Worm (Caenorhabditis elegans) whole organism, late embryonic: ENCODE data around the gene mep-1.
A peak's percentile ranks its signal among the peaks of the same experiment; 100 is the strongest.

ENCODE experiments used
- C08G9.2 ChIP-seq: sonication (generic microtip); optimal IDR thresholded peaks from 2 replicates; lab custom pipeline; 2016; ENCODE audit warnings: mild to moderate bottlenecking, missing genetic modification characterization, moderate library complexity, missing compliant biosample characterization
- C38D4.7 ChIP-seq: fragments of 200-800 bp; sonication (Bioruptor generic); optimal IDR thresholded peaks from 2 replicates; lab custom pipeline; 2018; ENCODE audit warnings: mild to moderate bottlenecking, missing genetic modification characterization, moderate library complexity, missing compliant biosample characterization
- F13H6.1 ChIP-seq: sonication (generic microtip); optimal IDR thresholded peaks from 2 replicates; lab custom pipeline; 2016; ENCODE audit warnings: missing genetic modification characterization, missing compliant biosample characterization
- K02D7.2 ChIP-seq: sonication (generic microtip); optimal IDR thresholded peaks from 2 replicates; lab custom pipeline; 2017; ENCODE audit warnings: mild to moderate bottlenecking, missing genetic modification characterization, missing compliant biosample characterization
- K09A11.1 ChIP-seq: sonication (generic microtip); optimal IDR thresholded peaks from 2 replicates; lab custom pipeline; 2017; ENCODE audit warnings: antibody characterized with exemption, mild to moderate bottlenecking, missing genetic modification characterization, missing compliant biosample characterization; ENCODE audit not compliant: insufficient read depth
- Y22D7AL.16 ChIP-seq: sonication (generic microtip); optimal IDR thresholded peaks from 2 replicates; lab custom pipeline; 2016; ENCODE audit warnings: missing genetic modification characterization, missing compliant biosample characterization
- ama-1 ChIP-seq: fragments of 150-350 bp; optimal IDR thresholded peaks from 2 replicates; lab custom pipeline; 2014
- ceh-19 ChIP-seq: fragments of 200-800 bp; sonication (Bioruptor generic); optimal IDR thresholded peaks from 2 replicates; lab custom pipeline; 2018; ENCODE audit warnings: mild to moderate bottlenecking, missing genetic modification characterization, missing compliant biosample characterization
- ceh-2 ChIP-seq: sonication (generic microtip); optimal IDR thresholded peaks from 2 replicates; lab custom pipeline; 2016; ENCODE audit warnings: missing genotype, missing genetic modification characterization, missing compliant biosample characterization
- ceh-22 ChIP-seq: sonication (generic microtip); optimal IDR thresholded peaks from 2 replicates; lab custom pipeline; 2017; ENCODE audit warnings: missing biosample characterization, missing genetic modification characterization
- ceh-24 ChIP-seq: sonication (generic microtip); optimal IDR thresholded peaks from 2 replicates; lab custom pipeline; 2016; ENCODE audit warnings: mild to moderate bottlenecking, missing genetic modification characterization, missing compliant biosample characterization
- ceh-30 ChIP-seq: fragments of 150-350 bp; optimal IDR thresholded peaks from 2 replicates; lab custom pipeline; 2014; ENCODE audit warnings: missing biosample characterization, missing genetic modification characterization
- ceh-31 ChIP-seq: sonication (generic microtip); optimal IDR thresholded peaks from 2 replicates; lab custom pipeline; 2016; ENCODE audit warnings: missing genetic modification characterization, missing compliant biosample characterization
- ceh-45 ChIP-seq: fragments of 200-800 bp; sonication (Bioruptor generic); IDR thresholded peaks from 2 replicates; pipeline ENCODE4 v1.3.6; 2022; ENCODE audit warnings: missing genetic modification reagents, missing genetic modification characterization, missing compliant biosample characterization
- ceh-9 ChIP-seq: sonication (generic microtip); optimal IDR thresholded peaks from 2 replicates; lab custom pipeline; 2016; ENCODE audit warnings: mild to moderate bottlenecking, missing genetic modification characterization, inconsistent platforms, missing compliant biosample characterization
- dmd-4 ChIP-seq: sonication (generic microtip); optimal IDR thresholded peaks from 2 replicates; lab custom pipeline; 2016; ENCODE audit warnings: borderline replicate concordance, missing genetic modification characterization, missing compliant biosample characterization
- dve-1 ChIP-seq: sonication (generic microtip); optimal IDR thresholded peaks from 2 replicates; lab custom pipeline; 2017; ENCODE audit warnings: antibody characterized with exemption, mild to moderate bottlenecking, missing genetic modification characterization, missing compliant biosample characterization
- elt-4 ChIP-seq: sonication (generic microtip); optimal IDR thresholded peaks from 2 replicates; lab custom pipeline; 2016; ENCODE audit warnings: missing genetic modification characterization, missing compliant biosample characterization
- ets-4 ChIP-seq: sonication (generic microtip); optimal IDR thresholded peaks from 2 replicates; lab custom pipeline; 2016; ENCODE audit warnings: missing genetic modification characterization, missing compliant biosample characterization
- eyg-1 ChIP-seq: sonication (generic microtip); optimal IDR thresholded peaks from 2 replicates; lab custom pipeline; 2016; ENCODE audit warnings: missing genotype, missing genetic modification characterization, missing compliant biosample characterization
- fax-1 ChIP-seq: sonication (generic microtip); optimal IDR thresholded peaks from 2 replicates; lab custom pipeline; 2016; ENCODE audit warnings: missing genotype, missing genetic modification characterization, missing compliant biosample characterization
- fkh-10 ChIP-seq: fragments of 150-350 bp; optimal IDR thresholded peaks from 2 replicates; lab custom pipeline; 2014; ENCODE audit warnings: missing biosample characterization, missing genetic modification reagents, missing genetic modification characterization
- fkh-6 ChIP-seq: sonication (generic microtip); optimal IDR thresholded peaks from 2 replicates; lab custom pipeline; 2016; ENCODE audit warnings: missing genetic modification characterization, missing compliant biosample characterization
- gmeb-2 ChIP-seq: sonication (generic microtip); optimal IDR thresholded peaks from 2 replicates; lab custom pipeline; 2016; ENCODE audit warnings: missing genetic modification characterization, inconsistent platforms, missing compliant biosample characterization
- hlh-13 ChIP-seq: fragments of 200-800 bp; sonication (Bioruptor generic); optimal IDR thresholded peaks from 2 replicates; lab custom pipeline; 2018; ENCODE audit warnings: mild to moderate bottlenecking, missing genetic modification characterization, missing compliant biosample characterization
- hlh-15 ChIP-seq: sonication (generic microtip); optimal IDR thresholded peaks from 2 replicates; lab custom pipeline; 2016; ENCODE audit warnings: missing genetic modification characterization, missing compliant biosample characterization
- hlh-30 ChIP-seq: sonication (generic microtip); optimal IDR thresholded peaks from 2 replicates; lab custom pipeline; 2017; ENCODE audit warnings: antibody characterized with exemption, missing genetic modification characterization, missing compliant biosample characterization; ENCODE audit not compliant: insufficient read depth
- hlh-6 ChIP-seq: sonication (generic microtip); optimal IDR thresholded peaks from 2 replicates; lab custom pipeline; 2016; ENCODE audit warnings: missing genotype, missing genetic modification characterization, missing compliant biosample characterization
- hlh-8 ChIP-seq: sonication (generic microtip); optimal IDR thresholded peaks from 2 replicates; lab custom pipeline; 2016; ENCODE audit warnings: missing genotype, missing genetic modification characterization, missing compliant biosample characterization
- lim-6 ChIP-seq: sonication (generic microtip); optimal IDR thresholded peaks from 2 replicates; lab custom pipeline; 2016; ENCODE audit warnings: missing genetic modification characterization, missing compliant biosample characterization
- lin-11 ChIP-seq: fragments of 200-800 bp; sonication (Bioruptor generic); optimal IDR thresholded peaks from 2 replicates; lab custom pipeline; 2018; ENCODE audit warnings: mild to moderate bottlenecking, missing genetic modification characterization, missing compliant biosample characterization
- madf-2 ChIP-seq: sonication (generic microtip); optimal IDR thresholded peaks from 2 replicates; lab custom pipeline; 2017; ENCODE audit warnings: missing genetic modification characterization, missing compliant biosample characterization
- nfya-1 ChIP-seq: sonication (generic microtip); optimal IDR thresholded peaks from 2 replicates; lab custom pipeline; 2017; ENCODE audit warnings: missing genetic modification characterization, mild to moderate bottlenecking, missing compliant biosample characterization, antibody characterized with exemption, moderate library complexity
- nhr-11 ChIP-seq: fragments of 150-350 bp; optimal IDR thresholded peaks from 2 replicates; lab custom pipeline; 2014; ENCODE audit warnings: missing biosample characterization, missing genetic modification characterization
- nhr-232 ChIP-seq: sonication (generic microtip); optimal IDR thresholded peaks from 2 replicates; lab custom pipeline; 2016; ENCODE audit warnings: missing genetic modification characterization, missing compliant biosample characterization
- odd-2 ChIP-seq: sonication (generic microtip); optimal IDR thresholded peaks from 2 replicates; lab custom pipeline; 2017; ENCODE audit warnings: antibody characterized with exemption, mild to moderate bottlenecking, missing genetic modification characterization, missing compliant biosample characterization
- pag-3 ChIP-seq: sonication (generic microtip); optimal IDR thresholded peaks from 2 replicates; lab custom pipeline; 2016; ENCODE audit warnings: missing compliant biosample characterization, missing genetic modification characterization, borderline replicate concordance
- pat-9 ChIP-seq: fragments of 200-800 bp; sonication (Bioruptor generic); optimal IDR thresholded peaks from 2 replicates; lab custom pipeline; 2018; ENCODE audit warnings: mild to moderate bottlenecking, missing genetic modification characterization, moderate library complexity, missing compliant biosample characterization
- pax-1 ChIP-seq: fragments of 150-350 bp; optimal IDR thresholded peaks from 2 replicates; lab custom pipeline; 2014; ENCODE audit warnings: missing biosample characterization, missing genetic modification characterization
- pha-2 ChIP-seq: sonication (generic microtip); optimal IDR thresholded peaks from 2 replicates; lab custom pipeline; 2017; ENCODE audit warnings: mild to moderate bottlenecking, missing genetic modification characterization, missing compliant biosample characterization
- pha-4 ChIP-seq: fragments of 150-350 bp; optimal IDR thresholded peaks from 2 replicates; lab custom pipeline; 2018; ENCODE audit warnings: missing biosample characterization, missing genetic modification reagents, missing genetic modification characterization
- pqm-1 ChIP-seq: sonication (generic microtip); optimal IDR thresholded peaks from 2 replicates; lab custom pipeline; 2016; ENCODE audit warnings: missing genetic modification characterization, missing compliant biosample characterization
- pros-1 ChIP-seq: fragments of 150-350 bp; optimal IDR thresholded peaks from 2 replicates; lab custom pipeline; 2014; ENCODE audit warnings: missing biosample characterization, missing genetic modification reagents, missing genetic modification characterization
- ref-2 ChIP-seq: sonication (generic microtip); optimal IDR thresholded peaks from 2 replicates; lab custom pipeline; 2016; ENCODE audit warnings: missing genetic modification characterization, missing compliant biosample characterization
- sdc-2 ChIP-seq: sonication (generic microtip); optimal IDR thresholded peaks from 2 replicates; lab custom pipeline; 2016; ENCODE audit warnings: missing genotype, missing genetic modification characterization, missing compliant biosample characterization
- sox-4 ChIP-seq: sonication (generic microtip); optimal IDR thresholded peaks from 2 replicates; lab custom pipeline; 2017; ENCODE audit warnings: mild to moderate bottlenecking, missing genetic modification characterization, inconsistent platforms, missing compliant biosample characterization
- syd-9 ChIP-seq: sonication (generic microtip); optimal IDR thresholded peaks from 2 replicates; lab custom pipeline; 2016; ENCODE audit warnings: mild to moderate bottlenecking, missing genetic modification characterization, moderate library complexity, missing compliant biosample characterization
- tbx-2 ChIP-seq: sonication (generic microtip); optimal IDR thresholded peaks from 2 replicates; lab custom pipeline; 2016; ENCODE audit warnings: missing genetic modification characterization, missing compliant biosample characterization
- tbx-7 ChIP-seq: sonication (generic microtip); optimal IDR thresholded peaks from 2 replicates; lab custom pipeline; 2016; ENCODE audit warnings: missing genotype, missing genetic modification characterization, missing compliant biosample characterization
- unc-42 ChIP-seq: sonication (generic microtip); optimal IDR thresholded peaks from 2 replicates; lab custom pipeline; 2016; ENCODE audit warnings: missing genotype, missing genetic modification characterization, missing compliant biosample characterization
- unc-55 ChIP-seq: sonication (generic microtip); optimal IDR thresholded peaks from 2 replicates; lab custom pipeline; 2017; ENCODE audit warnings: missing biosample characterization, missing genetic modification reagents, missing genetic modification characterization
- unc-86 ChIP-seq: sonication (generic microtip); optimal IDR thresholded peaks from 2 replicates; lab custom pipeline; 2016; ENCODE audit warnings: missing genetic modification characterization, missing compliant biosample characterization
- zip-5 ChIP-seq: sonication (generic microtip); optimal IDR thresholded peaks from 2 replicates; lab custom pipeline; 2016; ENCODE audit warnings: missing genetic modification characterization, missing compliant biosample characterization
- ztf-16 ChIP-seq: sonication (generic microtip); optimal IDR thresholded peaks from 2 replicates; lab custom pipeline; 2017; ENCODE audit warnings: missing genetic modification characterization, missing compliant biosample characterization

Gene mep-1

ce11 chrIV:11549694-11550093, 25.3 kb downstream of the mep-1 start:
- peak; percentile 51 for TF ChIP-seq ceh-9 (tag; lab: Kevin White, UChicago)
- TF ChIP-seq hlh-13 (GFP tag; lab: Kevin White, UChicago), result peak; percentile 74
- TF ChIP-seq unc-42, result peak; percentile 46
- TF ChIP-seq hlh-8 (tag; lab: Kevin White, UChicago), result peak; percentile 55
- TF ChIP-seq unc-55 (GFP tag; lab: Kevin White, UChicago), result no peak
- peak; percentile 68 for TF ChIP-seq ceh-31 (tag; lab: Kevin White, UChicago)
- TF ChIP-seq F13H6.1, result peak; percentile 75
- TF ChIP-seq pha-2 (tag; lab: Kevin White, UChicago), result peak; percentile 83
- peak; percentile 80 for TF ChIP-seq lin-11
- TF ChIP-seq pros-1 (tag; lab: Kevin White, UChicago), result peak; percentile 9
- TF ChIP-seq elt-4 (tag; lab: Kevin White, UChicago), result no peak
- TF ChIP-seq ceh-19 (GFP tag; lab: Kevin White, UChicago), result peak; percentile 77
- no peak for TF ChIP-seq ama-1 (lab: Kevin White, UChicago)
- TF ChIP-seq K02D7.2 (tag; lab: Kevin White, UChicago), result peak; percentile 79
- peak; percentile 72 for TF ChIP-seq C08G9.2 (tag; lab: Kevin White, UChicago)
- peak; percentile 83 for TF ChIP-seq fkh-10 (GFP tag; lab: Kevin White, UChicago)
- peak; percentile 80 for TF ChIP-seq ceh-45 (GFP tag; lab: Robert Waterston, UW)
- TF ChIP-seq ceh-30, result no peak
- TF ChIP-seq unc-86 (tag; lab: Kevin White, UChicago), result peak; percentile 74
- peak; percentile 79 for TF ChIP-seq ztf-16 (tag; lab: Kevin White, UChicago)
- peak; percentile 70 for TF ChIP-seq C38D4.7 (GFP tag; lab: Kevin White, UChicago)
- no peak for TF ChIP-seq pqm-1 (tag; lab: Kevin White, UChicago)
- TF ChIP-seq ceh-2 (tag; lab: Kevin White, UChicago), result peak; percentile 72
- peak; percentile 50 for TF ChIP-seq odd-2
- peak; percentile 70 for TF ChIP-seq Y22D7AL.16 (tag; lab: Kevin White, UChicago)
- TF ChIP-seq dve-1 (tag; lab: Kevin White, UChicago), result peak; percentile 81
- peak; percentile 89 for TF ChIP-seq fkh-6 (tag; lab: Kevin White, UChicago)
- peak; percentile 72 for TF ChIP-seq tbx-2 (tag; lab: Kevin White, UChicago)
- peak; percentile 66 for TF ChIP-seq madf-2 (tag; lab: Kevin White, UChicago)
- TF ChIP-seq syd-9 (tag; lab: Kevin White, UChicago), result peak; percentile 82
- TF ChIP-seq pax-1 (tag; lab: Kevin White, UChicago), result no peak
- no peak for TF ChIP-seq ceh-22 (tag; lab: Kevin White, UChicago)
- TF ChIP-seq pha-4 (tag; lab: Kevin White, UChicago), result no peak
- TF ChIP-seq tbx-7 (tag; lab: Kevin White, UChicago), result peak; percentile 39
- peak; percentile 23 for TF ChIP-seq hlh-15
- TF ChIP-seq ref-2 (tag; lab: Kevin White, UChicago), result peak; percentile 73
- TF ChIP-seq hlh-30, result peak; percentile 92
- peak; percentile 34 for TF ChIP-seq zip-5 (tag; lab: Kevin White, UChicago)
- TF ChIP-seq dmd-4, result no peak
- TF ChIP-seq pag-3, result no peak
- TF ChIP-seq sox-4 (tag; lab: Kevin White, UChicago), result peak; percentile 80
- peak; percentile 40 for TF ChIP-seq ceh-24 (tag; lab: Kevin White, UChicago)
- peak; percentile 81 for TF ChIP-seq K09A11.1 (tag; lab: Kevin White, UChicago)
- TF ChIP-seq ets-4 (tag; lab: Kevin White, UChicago), result peak; percentile 48
- TF ChIP-seq nfya-1 (tag; lab: Kevin White, UChicago), result peak; percentile 71
- TF ChIP-seq eyg-1 (tag; lab: Kevin White, UChicago), result peak; percentile 50
- no peak for TF ChIP-seq nhr-11 (tag; lab: Kevin White, UChicago)
- peak; percentile 80 for TF ChIP-seq pat-9 (tag; lab: Kevin White, UChicago)
- peak; percentile 72 for TF ChIP-seq sdc-2
- peak; percentile 60 for TF ChIP-seq lim-6 (tag; lab: Kevin White, UChicago)
- TF ChIP-seq fax-1, result peak; percentile 75
- peak; percentile 77 for TF ChIP-seq hlh-6
- peak; percentile 82 for TF ChIP-seq nhr-232 (tag; lab: Kevin White, UChicago)
- TF ChIP-seq gmeb-2 (tag; lab: Kevin White, UChicago), result peak; percentile 75
